Fruit fly (Drosophila melanogaster): ENCODE measurements around the gene Taf3.

Gene Taf3

dm6 chr4:443592-444257, 22.9 kb downstream of the Taf3 start, which contains the start of gene lgs:
Gene lgs (minus strand): TSS chr4:443911.
- TF ChIP-seq noc (tag; optimal IDR thresholded peaks at IDR 0.05), result no peak

- TF ChIP-seq noc (tag; optimal IDR thresholded peaks at IDR 0.05), result no peak
These were observed 32.3 kb downstream of the Taf3 start for dm6 chr4:434355-434754.

dm6 chr4:429500-429899, 37.1 kb downstream of the Taf3 start:
- TF ChIP-seq noc (tag; optimal IDR thresholded peaks at IDR 0.05), result no peak

dm6 chr4:428256-428655, 38.4 kb downstream of the Taf3 start:
- TF ChIP-seq noc (tag; optimal IDR thresholded peaks at IDR 0.05), result no peak

dm6 chr4:424630-425327, 41.8 kb downstream of the Taf3 start:
- no peak for TF ChIP-seq noc (tag; optimal IDR thresholded peaks at IDR 0.05)

dm6 chr4:423338-423737, 43.3 kb downstream of the Taf3 start:
- TF ChIP-seq noc (tag; optimal IDR thresholded peaks at IDR 0.05), result no peak

- TF ChIP-seq noc (tag; optimal IDR thresholded peaks at IDR 0.05), result no peak
These were observed 44.9 kb downstream of the Taf3 start for dm6 chr4:421772-422171.

dm6 chr4:421025-421424, 45.6 kb downstream of the Taf3 start:
- no peak for TF ChIP-seq noc (tag; optimal IDR thresholded peaks at IDR 0.05)

- no peak for TF ChIP-seq noc (tag; optimal IDR thresholded peaks at IDR 0.05)
These were observed 47.9 kb downstream of the Taf3 start for dm6 chr4:418701-419100.

- no peak for TF ChIP-seq noc (tag; optimal IDR thresholded peaks at IDR 0.05)
These were observed 50.3 kb downstream of the Taf3 start for dm6 chr4:416288-416687.

- no peak for TF ChIP-seq noc (tag; optimal IDR thresholded peaks at IDR 0.05)
These were observed 55.1 kb downstream of the Taf3 start for dm6 chr4:411513-411912.
